Fruit fly (Drosophila melanogaster): Measurements from ENCODE around the gene CG17568.

The CG17568 gene

DNA sequence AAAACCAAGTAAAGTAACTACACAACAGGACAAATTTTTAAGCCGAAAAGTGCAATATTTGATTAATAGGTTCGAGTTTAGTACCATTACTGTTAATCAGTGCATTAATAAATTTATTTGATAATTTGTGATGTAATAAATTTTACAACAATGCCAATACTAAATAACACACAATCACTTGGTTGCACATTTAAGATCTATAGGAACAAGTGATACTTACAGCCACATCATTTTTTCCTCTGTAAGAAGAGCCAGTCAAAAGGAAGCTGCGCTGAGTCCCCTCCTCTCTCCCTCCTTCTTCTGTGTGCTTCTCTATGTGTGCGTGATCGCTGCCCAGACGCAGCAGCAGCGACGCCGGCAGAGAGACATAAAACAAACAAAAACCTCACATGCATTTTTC, 44.8 kb downstream of the CG17568 start (continued):
- TF ChIP-seq Hmx (GFP tag; optimal IDR thresholded peaks at IDR 0.05) (no peak), BtbVII (GFP tag; optimal IDR thresholded peaks at IDR 0.05) (no peak), Dip2 (GFP tag; IDR thresholded peaks at IDR 0.05) (no peak), CoRest (tag; optimal IDR thresholded peaks at IDR 0.05) (peak; percentile 33), Mrtf (GFP tag; IDR thresholded peaks at IDR 0.05) (no peak), CG2875 (GFP tag; optimal IDR thresholded peaks at IDR 0.05) (peak; percentile 25), NfI (GFP tag; optimal IDR thresholded peaks at IDR 0.05) (no peak), ATbp (GFP tag; optimal IDR thresholded peaks at IDR 0.05) (no peak), fd3F (GFP tag; optimal IDR thresholded peaks at IDR 0.05) (no peak), az2 (GFP tag; optimal IDR thresholded peaks at IDR 0.05) (peak; percentile 36), CG6683 (GFP tag; optimal IDR thresholded peaks at IDR 0.05) (no peak), tup (GFP tag; optimal IDR thresholded peaks at IDR 0.05) (no peak), C15 (GFP tag; IDR thresholded peaks at IDR 0.05) (no peak), CG11398 (GFP tag; optimal IDR thresholded peaks at IDR 0.05) (no peak), HLH54F (GFP tag; optimal IDR thresholded peaks at IDR 0.05) (no peak), ems (GFP tag; optimal IDR thresholded peaks at IDR 0.05) (no peak), B-H1 (GFP tag; IDR thresholded peaks at IDR 0.05) (no peak), HHEX (GFP tag; optimal IDR thresholded peaks at IDR 0.05) (no peak), oc (tag; optimal IDR thresholded peaks at IDR 0.05) (no peak), CG1647 (GFP tag; optimal IDR thresholded peaks at IDR 0.05) (no peak), CG14667 (GFP tag; IDR thresholded peaks at IDR 0.05) (no peak), otp (GFP tag; IDR thresholded peaks at IDR 0.05) (no peak), CG17568 (GFP tag; optimal IDR thresholded peaks at IDR 0.05) (peak; percentile 49), vfl (GFP tag; optimal IDR thresholded peaks at IDR 0.05) (no peak), bab2 (GFP tag; optimal IDR thresholded peaks at IDR 0.05) (no peak), CG6854 (GFP tag; optimal IDR thresholded peaks at IDR 0.05) (no peak), CG10209 (GFP tag; optimal IDR thresholded peaks at IDR 0.05) (peak; percentile 33), CG6175 (GFP tag; IDR thresholded peaks at IDR 0.05) (no peak), fu2 (GFP tag; optimal IDR thresholded peaks at IDR 0.05) (no peak), CG33557 (GFP tag; optimal IDR thresholded peaks at IDR 0.05) (peak; percentile 49), D19A (tag; optimal IDR thresholded peaks at IDR 0.05) (peak; percentile 50), Blimp-1 (GFP tag; optimal IDR thresholded peaks at IDR 0.05) (no peak), nerfin-2 (GFP tag; IDR thresholded peaks at IDR 0.05; ENCODE audit: partially characterized antibody) (no peak), Ssrp (tag; optimal IDR thresholded peaks at IDR 0.05) (peak; percentile 46), CG9932 (GFP tag; IDR thresholded peaks at IDR 0.05) (no peak), CG13624 (GFP tag; optimal IDR thresholded peaks at IDR 0.05) (no peak), Trl (optimal IDR thresholded peaks at IDR 0.05) (no peak), Trl (GFP tag; optimal IDR thresholded peaks at IDR 0.05) (no peak), croc (GFP tag; conservative IDR thresholded peaks at IDR 0.05) (peak; percentile 22; the same call in 1 of the 3 replicates), CG13424 (tag; optimal IDR thresholded peaks at IDR 0.05) (no peak), cg (GFP tag; optimal IDR thresholded peaks at IDR 0.05) (peak; percentile 56), Max (GFP tag; optimal IDR thresholded peaks at IDR 0.05) (no peak), so (GFP tag; IDR thresholded peaks at IDR 0.05) (no peak), Med (GFP tag) (no peak), Atf3 (GFP tag; optimal IDR thresholded peaks at IDR 0.05) (no peak), CG8388 (GFP tag; optimal IDR thresholded peaks at IDR 0.05) (peak; percentile 58), zfh1 (GFP tag; IDR thresholded peaks at IDR 0.05) (0 out of 3 replicates have a peak, but pooled peaks have one; percentile 25), CG4360 (GFP tag; IDR thresholded peaks at IDR 0.05) (no peak), CG2199 (GFP tag; IDR thresholded peaks at IDR 0.05) (0 out of 3 replicates have a peak, but pooled peaks have one; percentile 47), Bgb (GFP tag; IDR thresholded peaks at IDR 0.05; ENCODE audit: partially characterized antibody) (no peak), gt (GFP tag; IDR thresholded peaks at IDR 0.05) (no peak), kah (GFP tag; optimal IDR thresholded peaks at IDR 0.05) (no peak)
